Fruit fly (Drosophila melanogaster) Kc167 (cell line): ENCODE results near the gene Gapvd1.

Experiments used
- Myc ChIP-seq: fragments of >200 bp; optimal IDR thresholded peaks from 2 replicates; lab custom pipeline; 2017; ENCODE audit warnings: missing external identifiers
- insv ChIP-seq: fragments of >200 bp; optimal IDR thresholded peaks from 3 replicates; lab custom pipeline; 2018; ENCODE audit warnings: missing external identifiers
- psq ChIP-seq: fragments of >200 bp; optimal IDR thresholded peaks from 2 replicates; lab custom pipeline; 2017; ENCODE audit warnings: missing external identifiers
- ttk ChIP-seq: sonication (Bioruptor generic); optimal IDR thresholded peaks from 2 replicates; lab custom pipeline; 2017; ENCODE audit warnings: missing external identifiers

DNA sequence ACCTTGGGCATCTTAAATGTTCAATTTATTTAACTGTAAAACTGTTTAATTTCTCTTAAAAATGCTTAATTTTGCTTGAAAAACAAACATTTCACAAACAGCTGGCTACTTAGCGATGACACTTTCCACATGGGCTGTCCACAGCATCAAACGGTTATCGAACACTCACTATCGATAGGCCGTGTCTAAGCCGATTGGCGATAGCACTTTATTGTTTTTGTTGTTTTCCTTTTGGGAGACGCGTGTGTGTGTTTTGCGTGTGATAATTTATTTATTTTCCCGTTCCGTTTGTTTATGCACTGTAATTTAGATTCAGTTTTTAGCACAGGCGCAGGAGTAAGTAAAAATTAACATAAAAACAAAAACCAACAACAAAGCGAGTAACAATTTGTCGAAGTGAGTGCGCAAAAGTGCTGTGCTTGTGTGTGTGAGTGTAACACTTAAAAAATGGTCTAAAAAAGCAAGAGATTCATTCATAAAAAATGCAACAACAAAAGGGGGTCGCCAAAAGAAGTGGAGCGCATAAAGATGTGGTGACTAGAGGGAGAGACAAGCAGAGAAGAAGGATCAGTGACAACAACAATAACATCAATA, at the start of gene Gapvd1:
- no peak for TF ChIP-seq Myc (lab: Kevin White, UChicago)
- TF ChIP-seq ttk: no peak
- TF ChIP-seq psq (lab: Kevin White, UChicago): no peak
- no peak for TF ChIP-seq insv
